Fruit fly (Drosophila melanogaster): Measurements from ENCODE around the gene CG32201.

The CG32201 gene

dm6 chr3L:18620988-18621734 is 11.7 kb downstream of the CG32201 start (continued):
- TF ChIP-seq CG10543 (GFP tag; optimal IDR thresholded peaks at IDR 0.05) (peak; percentile 43), pum (GFP tag; optimal IDR thresholded peaks at IDR 0.05) (peak; percentile 14), CG3065 (GFP tag; optimal IDR thresholded peaks at IDR 0.05) (no peak), mirr (GFP tag; optimal IDR thresholded peaks at IDR 0.05) (peak; percentile 41), dmrt11E (tag; optimal IDR thresholded peaks at IDR 0.05) (peak; percentile 56), CG33213 (GFP tag; optimal IDR thresholded peaks at IDR 0.05) (peak; percentile 44), zfh2 (GFP tag; optimal IDR thresholded peaks at IDR 0.05) (peak; percentile 74), sob (GFP tag; IDR thresholded peaks at IDR 0.05) (peak; percentile 54; the same call in 1 of the 2 replicates), CG18262 (tag; optimal IDR thresholded peaks at IDR 0.05) (peak; percentile 69), Drgx (GFP tag; IDR thresholded peaks at IDR 0.05) (peak; percentile 19), cato (GFP tag; optimal IDR thresholded peaks at IDR 0.05; ENCODE audit: borderline replicate concordance) (no peak), ind (GFP tag; optimal IDR thresholded peaks at IDR 0.05) (peak; percentile 24), CG4360 (GFP tag; IDR thresholded peaks at IDR 0.05) (peak; percentile 81; the same call in 1 of the 2 replicates), CG12219 (GFP tag; optimal IDR thresholded peaks at IDR 0.05) (no peak), rib (GFP tag; IDR thresholded peaks at IDR 0.05) (0 out of 2 replicates have a peak, but pooled peaks have one; percentile 41), CG2712 (tag; optimal IDR thresholded peaks at IDR 0.05) (peak; percentile 58), zen (tag; optimal IDR thresholded peaks at IDR 0.05) (no peak), Mad (GFP tag; optimal IDR thresholded peaks at IDR 0.05) (peak; percentile 30), CG11398 (GFP tag; optimal IDR thresholded peaks at IDR 0.05) (peak; percentile 4), Kr (GFP tag; optimal IDR thresholded peaks at IDR 0.05) (no peak), wek (GFP tag; optimal IDR thresholded peaks at IDR 0.05) (no peak), Hr51 (GFP tag; optimal IDR thresholded peaks at IDR 0.05) (peak in 1 of 2 experiments; percentile 51), CG32767 (GFP tag; IDR thresholded peaks at IDR 0.05) (0 out of 2 replicates have a peak, but pooled peaks have one; percentile 11), lov (optimal IDR thresholded peaks at IDR 0.05) (no peak), lov (GFP tag; IDR thresholded peaks at IDR 0.05) (peak; percentile 61; the same call in 1 of the 3 replicates), CG42726 (GFP tag; IDR thresholded peaks at IDR 0.05; ENCODE audit: partially characterized antibody) (peak; percentile 10; the same call in 1 of the 2 replicates), CG17568 (GFP tag; optimal IDR thresholded peaks at IDR 0.05) (no peak), stwl (tag; optimal IDR thresholded peaks at IDR 0.05) (peak; percentile 66), CrebB (tag; optimal IDR thresholded peaks at IDR 0.05) (peak; percentile 46), CG3995 (GFP tag; optimal IDR thresholded peaks at IDR 0.05) (peak; percentile 90), CG6175 (GFP tag; IDR thresholded peaks at IDR 0.05) (0 out of 3 replicates have a peak, but pooled peaks have one; percentile 14), bbx (GFP tag; IDR thresholded peaks at IDR 0.05; ENCODE audit: partially characterized antibody) (peak; percentile 79), Dip3 (GFP tag; optimal IDR thresholded peaks at IDR 0.05) (peak; percentile 20), CG2202 (tag; optimal IDR thresholded peaks at IDR 0.05) (peak; percentile 13), CG16813 (GFP tag; IDR thresholded peaks at IDR 0.05; ENCODE audit: partially characterized antibody) (peak; percentile 72), Eip74EF (GFP tag; optimal IDR thresholded peaks at IDR 0.05) (no peak), so (GFP tag; IDR thresholded peaks at IDR 0.05) (peak; percentile 43; the same call in 1 of the 3 replicates), lab (GFP tag; optimal IDR thresholded peaks at IDR 0.05) (peak; percentile 46), amos (GFP tag; IDR thresholded peaks at IDR 0.05; ENCODE audit: partially characterized antibody) (peak; percentile 74), her (GFP tag; optimal IDR thresholded peaks at IDR 0.05) (peak; percentile 54), CG13287 (GFP tag; IDR thresholded peaks at IDR 0.05; ENCODE audit: partially characterized antibody) (peak; percentile 81), CG9609 (GFP tag; optimal IDR thresholded peaks at IDR 0.05) (peak; percentile 58), CG18599 (GFP tag; optimal IDR thresholded peaks at IDR 0.05) (peak; percentile 64), D19A (tag; optimal IDR thresholded peaks at IDR 0.05) (peak; percentile 59), ftz-f1 (GFP tag; optimal IDR thresholded peaks at IDR 0.05) (peak; percentile 17), wdn (GFP tag; IDR thresholded peaks at IDR 0.05) (peak; percentile 62), CG9727 (GFP tag; optimal IDR thresholded peaks at IDR 0.05) (peak; percentile 46), CG17829 (tag; optimal IDR thresholded peaks at IDR 0.05) (peak; percentile 48)
